Fruit fly (Drosophila melanogaster) whole organism, embryonic: ENCODE measurements around the gene CG32706.
A peak's percentile ranks its signal among the peaks of the same experiment; 100 is the strongest.

Experiments used
- Bteb2 ChIP-seq: fragments of 200-800 bp; sonication (Bioruptor generic); optimal IDR thresholded peaks from 2 replicates; lab custom pipeline; 2016; ENCODE audit warnings: missing biosample characterization, missing genetic modification characterization
- CG11723 ChIP-seq: fragments of 200-800 bp; sonication (Bioruptor generic); optimal IDR thresholded peaks from 2 replicates; lab custom pipeline; 2017; ENCODE audit warnings: missing biosample characterization, mild to moderate bottlenecking, missing genetic modification characterization
- CG13296 ChIP-seq: fragments of 200-800 bp; sonication (Bioruptor generic); optimal IDR thresholded peaks from 3 replicates; lab custom pipeline; 2018; ENCODE audit warnings: missing biosample characterization, mild to moderate bottlenecking, missing genetic modification characterization
- CG15514 ChIP-seq: fragments of 200-800 bp; sonication (Bioruptor generic); optimal IDR thresholded peaks from 3 replicates; lab custom pipeline; 2017; ENCODE audit warnings: missing biosample characterization, missing genetic modification characterization, mild to moderate bottlenecking, moderate library complexity, missing genetic modification reagents
- CG15601 ChIP-seq: fragments of 200-800 bp; sonication (Bioruptor generic); optimal IDR thresholded peaks from 3 replicates; lab custom pipeline; 2019; ENCODE audit warnings: missing biosample characterization, mild to moderate bottlenecking, missing genetic modification characterization, moderate library complexity
- CG18262 ChIP-seq: fragments of 200-800 bp; optimal IDR thresholded peaks from 3 replicates; lab custom pipeline; 2019; ENCODE audit warnings: missing biosample characterization, mild to moderate bottlenecking, missing genetic modification characterization, moderate library complexity
- CG2202 ChIP-seq: fragments of 200-800 bp; sonication (Bioruptor generic); optimal IDR thresholded peaks from 2 replicates; lab custom pipeline; 2018; ENCODE audit warnings: missing biosample characterization, mild to moderate bottlenecking, missing genetic modification characterization
- CG2678 ChIP-seq: fragments of 200-800 bp; sonication (Bioruptor generic); optimal IDR thresholded peaks from 3 replicates; lab custom pipeline; 2019; ENCODE audit warnings: missing biosample characterization, mild to moderate bottlenecking, missing genetic modification characterization, moderate library complexity
- CG3407 ChIP-seq: fragments of 200-800 bp; sonication (Bioruptor generic); optimal IDR thresholded peaks from 2 replicates; lab custom pipeline; 2018; ENCODE audit warnings: missing biosample characterization, mild to moderate bottlenecking, missing genetic modification characterization
- CG3726 ChIP-seq: fragments of 200-800 bp; sonication (Bioruptor generic); IDR thresholded peaks from 3 replicates; pipeline ENCODE4, ENCODE4 v1.3.6; 2022; ENCODE audit warnings: missing biosample characterization, missing genetic modification characterization
- CG4404 ChIP-seq: fragments of 200-800 bp; sonication (Bioruptor generic); IDR thresholded peaks from 2 replicates; pipeline ENCODE4 v1.3.6; 2022; ENCODE audit warnings: missing biosample characterization, missing genetic modification characterization
- CG4730 ChIP-seq: fragments of 200-800 bp; sonication (Bioruptor generic); IDR thresholded peaks from 2 replicates; pipeline ENCODE4 v1.3.6; 2022; ENCODE audit warnings: missing biosample characterization, missing genetic modification characterization
- CG6689 ChIP-seq: fragments of 200-800 bp; sonication (Bioruptor generic); IDR thresholded peaks from 2 replicates; pipeline ENCODE4 v1.3.6; 2022; ENCODE audit warnings: missing biosample characterization, missing genetic modification characterization
- CG7745 ChIP-seq: fragments of 200-800 bp; sonication (Bioruptor generic); optimal IDR thresholded peaks from 2 replicates; lab custom pipeline; 2018; ENCODE audit warnings: missing biosample characterization, mild to moderate bottlenecking, missing genetic modification characterization, moderate library complexity
- CG8765 ChIP-seq: fragments of 200-800 bp; sonication (Bioruptor generic); IDR thresholded peaks from 2 replicates; pipeline ENCODE4 v1.3.6; 2022; ENCODE audit warnings: missing biosample characterization, missing genetic modification characterization
- CG9727 ChIP-seq: fragments of 200-800 bp; sonication (Bioruptor generic); optimal IDR thresholded peaks from 3 replicates; lab custom pipeline; 2017; ENCODE audit warnings: missing biosample characterization, mild to moderate bottlenecking, missing genetic modification characterization
- CG9876 ChIP-seq: fragments of 200-800 bp; sonication (Bioruptor generic); optimal IDR thresholded peaks from 2 replicates; lab custom pipeline; 2016; ENCODE audit warnings: missing biosample characterization, missing genetic modification characterization
- CTCF ChIP-seq: fragments of 200-800 bp; sonication (Bioruptor generic); optimal IDR thresholded peaks from 2 replicates; lab custom pipeline; 2017; ENCODE audit warnings: missing biosample characterization, mild to moderate bottlenecking, missing genetic modification characterization, moderate library complexity
- CoRest ChIP-seq: fragments of 200-800 bp; sonication (Bioruptor generic); optimal IDR thresholded peaks from 3 replicates; lab custom pipeline; 2018; ENCODE audit warnings: missing biosample characterization, mild to moderate bottlenecking, missing genetic modification characterization, moderate library complexity
- D19A ChIP-seq: fragments of 200-800 bp; optimal IDR thresholded peaks from 3 replicates; lab custom pipeline; 2019; ENCODE audit warnings: missing biosample characterization, mild to moderate bottlenecking, missing genetic modification characterization, moderate library complexity
- Drgx ChIP-seq: fragments of 200-800 bp; sonication (Bioruptor generic); IDR thresholded peaks from 2 replicates; pipeline ENCODE4 v1.3.6; 2022; ENCODE audit warnings: missing biosample characterization, missing genetic modification characterization
- HLH3B ChIP-seq: fragments of 200-800 bp; sonication (Bioruptor generic); IDR thresholded peaks from 2 replicates; pipeline ENCODE4 v1.3.6; 2022; ENCODE audit warnings: missing biosample characterization, missing genetic modification characterization
- Hmr ChIP-seq: fragments of 200-800 bp; sonication (Bioruptor generic); optimal IDR thresholded peaks from 3 replicates; lab custom pipeline; 2017; ENCODE audit warnings: mild to moderate bottlenecking, missing biosample characterization, missing genetic modification reagents, missing genetic modification characterization
- Hmx ChIP-seq: fragments of 200-800 bp; sonication (Bioruptor generic); optimal IDR thresholded peaks from 2 replicates; lab custom pipeline; 2016; ENCODE audit warnings: missing biosample characterization, missing genetic modification characterization
- Hr78 ChIP-seq, 2 experiments: fragments of 200-800 bp in 1 of 2; fragments of >200 bp in 1 of 2; sonication (Bioruptor generic) in 1 of 2; optimal IDR thresholded peaks; 2 replicates each; lab custom pipeline; 2017 to 2019; ENCODE audit warnings: missing biosample characterization in 2 of 2, missing genetic modification characterization in 2 of 2, mild to moderate bottlenecking in 1 of 2, moderate library complexity in 1 of 2
- Hsf ChIP-seq: fragments of 200-800 bp; sonication (Bioruptor generic); optimal IDR thresholded peaks from 3 replicates; lab custom pipeline; 2016; ENCODE audit warnings: missing biosample characterization, missing genetic modification characterization
- Kr ChIP-seq: fragments of 200-800 bp; sonication (Bioruptor generic); optimal IDR thresholded peaks from 2 replicates; lab custom pipeline; 2017; ENCODE audit warnings: missing biosample characterization, mild to moderate bottlenecking, missing genetic modification characterization
- NfI ChIP-seq: fragments of 200-800 bp; sonication (Bioruptor generic); optimal IDR thresholded peaks from 3 replicates; lab custom pipeline; 2018; ENCODE audit warnings: missing biosample characterization, mild to moderate bottlenecking, missing genetic modification characterization, moderate library complexity
- Oaz ChIP-seq: fragments of 200-800 bp; sonication (Bioruptor generic); IDR thresholded peaks from 2 replicates; pipeline ENCODE4 v1.3.6; 2022; ENCODE audit warnings: missing biosample characterization, missing genetic modification characterization
- PHDP ChIP-seq: fragments of 200-800 bp; sonication (Bioruptor generic); optimal IDR thresholded peaks from 3 replicates; lab custom pipeline; 2018; ENCODE audit warnings: missing biosample characterization, mild to moderate bottlenecking, missing genetic modification characterization, moderate library complexity
- Ptx1 ChIP-seq: fragments of 200-800 bp; sonication (Bioruptor generic); IDR thresholded peaks from 2 replicates; pipeline ENCODE4 v1.3.6; 2022; ENCODE audit warnings: missing biosample characterization, missing genetic modification characterization
- ash1 ChIP-seq: fragments of 200-800 bp; sonication (Bioruptor generic); optimal IDR thresholded peaks from 2 replicates; lab custom pipeline; 2018; ENCODE audit warnings: missing biosample characterization, mild to moderate bottlenecking, missing genetic modification characterization
- chif ChIP-seq, 2 experiments: fragments of 200-800 bp; sonication (Bioruptor generic); optimal IDR thresholded peaks; 3 replicates each; lab custom pipeline; 2016; ENCODE audit warnings: missing biosample characterization in 2 of 2, missing genetic modification characterization in 2 of 2
- dati ChIP-seq: fragments of 200-800 bp; sonication (Bioruptor generic); IDR thresholded peaks from 2 replicates; pipeline ENCODE4 v1.3.6; 2022; ENCODE audit warnings: missing biosample characterization, missing genetic modification characterization
- dmrt99B ChIP-seq: fragments of 200-800 bp; sonication (Bioruptor generic); optimal IDR thresholded peaks from 2 replicates; lab custom pipeline; 2018; ENCODE audit warnings: missing biosample characterization, mild to moderate bottlenecking, missing genetic modification characterization, moderate library complexity
- dysf ChIP-seq: fragments of 200-800 bp; sonication (Bioruptor generic); IDR thresholded peaks from 3 replicates; pipeline ENCODE4 v1.3.6; 2022; ENCODE audit warnings: missing biosample characterization, missing genetic modification characterization
- ems ChIP-seq: fragments of 200-800 bp; sonication (Bioruptor generic); optimal IDR thresholded peaks from 3 replicates; lab custom pipeline; 2016; ENCODE audit warnings: missing biosample characterization, missing genetic modification characterization
- exex ChIP-seq: fragments of 200-800 bp; sonication (Bioruptor generic); optimal IDR thresholded peaks from 4 replicates; lab custom pipeline; 2018; ENCODE audit warnings: missing biosample characterization, mild to moderate bottlenecking, missing genetic modification characterization, moderate library complexity
- hkb ChIP-seq, 2 experiments: fragments of 200-800 bp in 1 of 2; fragments of >200 bp in 1 of 2; sonication (Bioruptor generic) in 1 of 2; IDR thresholded peaks in 1 of 2; optimal IDR thresholded peaks in 1 of 2; 2 replicates each; pipeline versions ENCODE4 v1.3.6 to Lab custom; 2017 to 2022; ENCODE audit warnings: missing biosample characterization in 1 of 2, missing genetic modification characterization in 1 of 2
- inv ChIP-seq: fragments of 200-800 bp; sonication (Bioruptor generic); IDR thresholded peaks from 2 replicates; pipeline ENCODE4 v1.3.6; 2022; ENCODE audit warnings: missing biosample characterization, missing genetic modification characterization; ENCODE audit not compliant: partially characterized antibody
- jigr1 ChIP-seq: fragments of 200-800 bp; sonication (Bioruptor generic); IDR thresholded peaks from 3 replicates; pipeline ENCODE4 v1.3.6; 2022; ENCODE audit warnings: missing biosample characterization, missing genetic modification characterization
- lbe ChIP-seq: fragments of 200-800 bp; sonication (Bioruptor generic); optimal IDR thresholded peaks from 2 replicates; lab custom pipeline; 2016; ENCODE audit warnings: missing biosample characterization, mild to moderate bottlenecking, missing genetic modification characterization
- lmd ChIP-seq: fragments of 200-800 bp; sonication (Bioruptor generic); IDR thresholded peaks from 2 replicates; pipeline ENCODE4 v1.3.6; 2022; ENCODE audit warnings: missing biosample characterization, missing genetic modification characterization
- oc ChIP-seq: fragments of 200-800 bp; sonication (Bioruptor generic); optimal IDR thresholded peaks from 2 replicates; lab custom pipeline; 2018; ENCODE audit warnings: missing biosample characterization, mild to moderate bottlenecking, missing genetic modification characterization, moderate library complexity
- pzg ChIP-seq: fragments of 200-800 bp; sonication (Bioruptor generic); optimal IDR thresholded peaks from 3 replicates; lab custom pipeline; 2018; ENCODE audit warnings: missing biosample characterization, mild to moderate bottlenecking, missing genetic modification characterization, moderate library complexity
- ro ChIP-seq: fragments of 200-800 bp; sonication (Bioruptor generic); IDR thresholded peaks from 2 replicates; pipeline ENCODE4 v1.3.6; 2022; ENCODE audit warnings: missing biosample characterization, missing genetic modification characterization
- scrt ChIP-seq: fragments of 200-800 bp; sonication (Bioruptor generic); optimal IDR thresholded peaks from 2 replicates; lab custom pipeline; 2018; ENCODE audit warnings: missing biosample characterization, mild to moderate bottlenecking, missing genetic modification characterization, moderate library complexity
- sens ChIP-seq: fragments of 200-800 bp; sonication (Bioruptor generic); peaks from one replicate; lab custom pipeline; 2016; ENCODE audit warnings: missing biosample characterization, missing genetic modification characterization
- stc ChIP-seq: fragments of 200-800 bp; sonication (Bioruptor generic); IDR thresholded peaks from 2 replicates; pipeline ENCODE4 v1.3.6; 2022; ENCODE audit warnings: missing biosample characterization, missing genetic modification characterization
- unpg ChIP-seq: fragments of 200-800 bp; sonication (Bioruptor generic); optimal IDR thresholded peaks from 3 replicates; lab custom pipeline; 2018; ENCODE audit warnings: missing biosample characterization, mild to moderate bottlenecking, missing genetic modification characterization, moderate library complexity
- vvl ChIP-seq: fragments of 200-800 bp; sonication (Bioruptor generic); IDR thresholded peaks from 2 replicates; pipeline ENCODE4 v1.3.6; 2022; ENCODE audit warnings: missing biosample characterization, missing genetic modification characterization
- zfh1 ChIP-seq: fragments of 200-800 bp; sonication (Bioruptor generic); IDR thresholded peaks from 3 replicates; pipeline ENCODE4 v1.3.6; 2022; ENCODE audit warnings: missing biosample characterization, missing genetic modification characterization

CG32706 gene

DNA sequence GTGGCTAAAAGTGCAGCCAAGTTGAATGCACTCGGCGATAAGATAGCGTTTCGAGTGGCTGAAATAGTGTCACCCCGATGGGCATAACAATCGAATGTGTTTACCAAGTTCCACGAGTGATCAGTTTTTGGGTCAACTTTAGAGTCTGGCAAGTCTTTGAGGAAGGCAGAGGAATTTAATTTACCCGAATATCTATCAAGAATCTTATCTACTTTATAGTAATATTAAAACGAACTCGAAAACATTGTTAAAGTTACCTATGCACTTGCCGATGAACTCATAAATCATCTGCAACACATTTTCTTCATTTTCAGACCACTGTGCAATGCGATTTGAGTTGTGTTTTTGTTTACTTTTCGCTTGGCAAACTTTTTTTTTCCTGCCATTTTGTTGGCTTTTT lies 25.6 kb upstream of the CG32706 start:
- TF ChIP-seq chif (GFP tag; optimal IDR thresholded peaks at IDR 0.05; lab: Kevin White, UChicago) (no peak), pzg (GFP tag; lab: Kevin White, UChicago) (no peak), scrt (GFP tag; lab: Kevin White, UChicago) (no peak), CG9876 (no peak), inv (GFP tag; lab: Robert Waterston, UW) (no peak), Hr78 (GFP tag; optimal IDR thresholded peaks at IDR 0.05; lab: Kevin White, UChicago) (peak in 1 of 2 experiments; percentile 36), Ptx1 (GFP tag; lab: Robert Waterston, UW) (no peak), CG2202 (tag; lab: Kevin White, UChicago) (no peak), CG9727 (GFP tag; lab: Kevin White, UChicago) (no peak), ro (GFP tag; lab: Robert Waterston, UW) (no peak), Oaz (GFP tag; lab: Robert Waterston, UW) (no peak), CTCF (GFP tag; lab: Kevin White, UChicago) (no peak), Bteb2 (GFP tag; lab: Kevin White, UChicago) (no peak), exex (no peak), ems (GFP tag; lab: Kevin White, UChicago) (no peak), CG13296 (no peak), Drgx (GFP tag; lab: Robert Waterston, UW) (peak; percentile 36; the same call in 1 of the 2 replicates), jigr1 (GFP tag; lab: Robert Waterston, UW) (no peak), CG3407 (GFP tag; lab: Kevin White, UChicago) (no peak), NfI (GFP tag; lab: Kevin White, UChicago) (no peak), dati (no peak), D19A (no peak), ash1 (no peak), CG15514 (GFP tag; lab: Kevin White, UChicago) (no peak), CG7745 (tag; lab: Kevin White, UChicago) (peak; percentile 72), PHDP (tag; lab: Kevin White, UChicago) (no peak), CG8765 (GFP tag; lab: Robert Waterston, UW) (no peak), sens (GFP tag; lab: Kevin White, UChicago) (peak; percentile 5), oc (tag; lab: Kevin White, UChicago) (no peak), CG4404 (no peak)
- TF ChIP-seq, all 482 proteins: peak for 4

DNA sequence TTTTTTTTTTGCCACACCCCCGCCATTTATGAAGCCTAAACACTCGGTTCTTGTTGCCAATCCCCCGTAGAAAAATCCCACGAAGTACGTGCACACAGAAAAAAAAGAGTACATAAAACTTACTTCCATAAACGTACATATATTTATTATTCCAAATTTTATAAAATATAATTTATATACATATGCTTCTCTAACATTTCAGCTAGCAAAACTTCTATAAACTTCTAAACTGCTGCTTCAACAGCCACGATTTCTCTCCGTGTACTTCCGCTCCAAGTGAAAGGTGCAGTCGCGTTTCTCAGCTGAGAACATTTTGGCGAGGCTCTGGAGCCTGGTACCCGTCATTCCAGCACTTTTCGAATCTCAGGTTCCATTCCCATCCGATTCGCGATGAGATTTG lies 24.3 kb upstream of the CG32706 start:
- TF ChIP-seq Hmr (GFP tag; lab: Kevin White, UChicago) (peak; percentile 3), CoRest (tag; lab: Kevin White, UChicago) (peak; percentile 16), CG15601 (tag; lab: Kevin White, UChicago) (no peak), CG3726 (GFP tag; lab: Robert Waterston, UW) (no peak), dmrt99B (tag; lab: Kevin White, UChicago) (peak; percentile 41), Hmx (GFP tag; lab: Kevin White, UChicago) (no peak), CG4730 (GFP tag; lab: Robert Waterston, UW) (0 out of 2 replicates have a peak, but pooled peaks have one; percentile 11), CG18262 (peak; percentile 23), lbe (GFP tag; lab: Kevin White, UChicago) (peak; percentile 58), stc (GFP tag; lab: Robert Waterston, UW) (0 out of 2 replicates have a peak, but pooled peaks have one; percentile 12), HLH3B (peak; percentile 27; the same call in 1 of the 2 replicates), lmd (peak; percentile 53), CG2678 (tag; lab: Kevin White, UChicago) (peak; percentile 4), Kr (GFP tag; lab: Kevin White, UChicago) (no peak), CG6689 (peak; percentile 46), hkb (optimal IDR thresholded peaks at IDR 0.05; lab: Kevin White, UChicago) (no peak), hkb (GFP tag; IDR thresholded peaks at IDR 0.05; lab: Robert Waterston, UW) (peak; percentile 36), zfh1 (GFP tag; lab: Robert Waterston, UW) (0 out of 3 replicates have a peak, but pooled peaks have one; percentile 18), dysf (GFP tag; lab: Robert Waterston, UW) (peak; percentile 60; the same call in 1 of the 3 replicates), Hsf (GFP tag; lab: Kevin White, UChicago) (no peak), CG11723 (GFP tag; lab: Kevin White, UChicago) (no peak), vvl (GFP tag; lab: Robert Waterston, UW) (peak; percentile 34; the same call in 1 of the 2 replicates), unpg (GFP tag; lab: Kevin White, UChicago) (peak; percentile 33)
